Worm (Caenorhabditis elegans): ENCODE data around the gene csp-1.

DNA sequence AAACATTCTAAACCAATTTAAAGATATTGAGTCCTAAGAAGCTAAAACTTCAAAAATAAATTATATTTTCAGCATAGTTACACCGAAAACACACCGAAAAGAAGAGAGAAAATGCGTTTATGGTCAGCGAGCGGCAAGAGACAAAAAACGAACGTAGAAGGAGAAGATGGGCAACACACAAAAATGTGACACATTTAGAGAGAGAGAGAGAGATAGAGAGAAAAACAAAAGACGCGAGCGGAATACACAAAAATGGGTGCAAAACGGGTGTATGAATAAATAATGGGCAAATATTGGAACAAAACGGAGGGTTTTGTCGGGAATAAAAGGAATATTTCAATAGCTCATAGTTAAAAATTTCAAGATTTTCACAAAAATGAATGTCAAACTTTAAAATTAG lies 39.2 kb downstream of the csp-1 start:
- TF ChIP-seq efl-1 (optimal IDR thresholded peaks at IDR 0.05) (peak in 1 of 2 experiments; percentile 20), efl-1 (GFP tag; optimal IDR thresholded peaks at IDR 0.05 in 1 of 2) (peak in 1 of 2 experiments; percentile 58), egl-27 (tag; optimal IDR thresholded peaks at IDR 0.05) (no peak)
